Fruit fly (Drosophila melanogaster): Measurements from ENCODE around the gene Ndc80.

Gene Ndc80

dm6 chrX:13568127-13568526, 43.7 kb downstream of the Ndc80 start (continued):
- TF ChIP-seq Ets97D (GFP tag; optimal IDR thresholded peaks at IDR 0.05), result no peak
- no peak for TF ChIP-seq CG4854 (GFP tag; optimal IDR thresholded peaks at IDR 0.05)
- TF ChIP-seq Atf-2 (GFP tag; optimal IDR thresholded peaks at IDR 0.05), result no peak
- TF ChIP-seq NC2α (GFP tag; optimal IDR thresholded peaks at IDR 0.05), result no peak
- TF ChIP-seq Xbp1 (GFP tag; optimal IDR thresholded peaks at IDR 0.05), result peak; percentile 0
- TF ChIP-seq Hr3 (GFP tag; optimal IDR thresholded peaks at IDR 0.05), result no peak
- no peak for TF ChIP-seq Dref (GFP tag; IDR thresholded peaks at IDR 0.05)
- TF ChIP-seq Ravus (GFP tag; IDR thresholded peaks at IDR 0.05), result no peak
- TF ChIP-seq MBD-R2 (GFP tag; IDR thresholded peaks at IDR 0.05), result no peak
- TF ChIP-seq CG2678 (tag; optimal IDR thresholded peaks at IDR 0.05), result peak; percentile 43
- TF ChIP-seq Oaz (GFP tag; IDR thresholded peaks at IDR 0.05), result no peak
- TF ChIP-seq Hand (GFP tag; optimal IDR thresholded peaks at IDR 0.05), result no peak
- TF ChIP-seq Ptx1 (GFP tag; IDR thresholded peaks at IDR 0.05), result peak; percentile 32; the same call in 1 of the 2 replicates
- peak; percentile 46; the same call in 1 of the 2 replicates for TF ChIP-seq Xrp1 (GFP tag; IDR thresholded peaks at IDR 0.05)
- TF ChIP-seq ato (GFP tag; IDR thresholded peaks at IDR 0.05; ENCODE audit: partially characterized antibody), result no peak
- TF ChIP-seq corto (GFP tag; optimal IDR thresholded peaks at IDR 0.05), result no peak
- TF ChIP-seq stc (GFP tag; IDR thresholded peaks at IDR 0.05), result no peak; the same call in 1 of the 2 replicates
- peak; percentile 35 for TF ChIP-seq ind (GFP tag; optimal IDR thresholded peaks at IDR 0.05)
- TF ChIP-seq CG11696 (GFP tag; IDR thresholded peaks at IDR 0.05), result no peak
- TF ChIP-seq CG1832 (GFP tag; optimal IDR thresholded peaks at IDR 0.05), result no peak
- no peak for TF ChIP-seq Fer2 (tag; optimal IDR thresholded peaks at IDR 0.05)
- no peak for TF ChIP-seq HmgD (GFP tag; optimal IDR thresholded peaks at IDR 0.05)
- no peak for TF ChIP-seq CG6765 (GFP tag; optimal IDR thresholded peaks at IDR 0.05)
- no peak for TF ChIP-seq GATAe (GFP tag; conservative IDR thresholded peaks at IDR 0.05)
- TF ChIP-seq Pdp1 (GFP tag; optimal IDR thresholded peaks at IDR 0.05), result peak in 1 of 2 experiments; percentile 10
- no peak for TF ChIP-seq CG10959 (GFP tag; IDR thresholded peaks at IDR 0.05)
- TF ChIP-seq Max (GFP tag; optimal IDR thresholded peaks at IDR 0.05), result no peak
- no peak for TF ChIP-seq pum (GFP tag; optimal IDR thresholded peaks at IDR 0.05)
- peak; percentile 41; the same call in 1 of the 2 replicates for TF ChIP-seq CG17328 (GFP tag; IDR thresholded peaks at IDR 0.05)
- TF ChIP-seq Camta (GFP tag; optimal IDR thresholded peaks at IDR 0.05), result no peak
- TF ChIP-seq amos (GFP tag; IDR thresholded peaks at IDR 0.05; ENCODE audit: partially characterized antibody), result no peak
- peak; percentile 82 for TF ChIP-seq Med (GFP tag)
- TF ChIP-seq CG2889 (GFP tag; IDR thresholded peaks at IDR 0.05), result no peak
- TF ChIP-seq Meics (GFP tag; optimal IDR thresholded peaks at IDR 0.05), result peak; percentile 10
- no peak for TF ChIP-seq NC2β (GFP tag; optimal IDR thresholded peaks at IDR 0.05)
- no peak for TF ChIP-seq tap (tag; optimal IDR thresholded peaks at IDR 0.05)
- no peak for TF ChIP-seq CG9797 (GFP tag; optimal IDR thresholded peaks at IDR 0.05)
- TF ChIP-seq CG16815 (GFP tag; optimal IDR thresholded peaks at IDR 0.05), result no peak
- TF ChIP-seq repo (GFP tag; optimal IDR thresholded peaks at IDR 0.05), result no peak
- TF ChIP-seq CG17568 (GFP tag; optimal IDR thresholded peaks at IDR 0.05), result no peak
- no peak for TF ChIP-seq pzg (GFP tag; optimal IDR thresholded peaks at IDR 0.05)
- TF ChIP-seq CG6683 (GFP tag; optimal IDR thresholded peaks at IDR 0.05), result no peak
- no peak for TF ChIP-seq gsb (GFP tag; IDR thresholded peaks at IDR 0.05)
- no peak for TF ChIP-seq CG2202 (tag; optimal IDR thresholded peaks at IDR 0.05)
- TF ChIP-seq CG15479 (GFP tag; optimal IDR thresholded peaks at IDR 0.05), result no peak
- TF ChIP-seq CG4404 (GFP tag; IDR thresholded peaks at IDR 0.05), result no peak
- TF ChIP-seq CG1529 (GFP tag; optimal IDR thresholded peaks at IDR 0.05), result no peak
- peak; percentile 46 for TF ChIP-seq gem (tag; optimal IDR thresholded peaks at IDR 0.05)
- TF ChIP-seq run (tag; optimal IDR thresholded peaks at IDR 0.05), result no peak
- TF ChIP-seq eyg (GFP tag; optimal IDR thresholded peaks at IDR 0.05), result peak; percentile 10
- peak; percentile 4 for TF ChIP-seq CG12391 (tag; optimal IDR thresholded peaks at IDR 0.05)
- no peak for TF ChIP-seq kah (GFP tag; optimal IDR thresholded peaks at IDR 0.05)
